Worm (Caenorhabditis elegans) whole organism, L3 larva: ENCODE data around the gene qua-1.

Experiments used
- ZK546.5 ChIP-seq: sonication (generic microtip); optimal IDR thresholded peaks from 2 replicates; lab custom pipeline; 2017; ENCODE audit warnings: missing biosample characterization, missing genetic modification characterization
- ama-1 ChIP-seq: fragments of 150-350 bp; optimal IDR thresholded peaks from 2 replicates; lab custom pipeline; 2018
- ceh-16 ChIP-seq: sonication (generic microtip); optimal IDR thresholded peaks from 2 replicates; lab custom pipeline; 2017; ENCODE audit warnings: missing biosample characterization, missing genetic modification characterization
- ceh-28 ChIP-seq: fragments of 150-350 bp; optimal IDR thresholded peaks from 2 replicates; lab custom pipeline; 2014; ENCODE audit warnings: missing biosample characterization, missing genetic modification reagents, missing genetic modification characterization
- ceh-82 ChIP-seq: fragments of 150-350 bp; optimal IDR thresholded peaks from 2 replicates; lab custom pipeline; 2014; ENCODE audit warnings: missing biosample characterization, missing genetic modification characterization
- ceh-9 ChIP-seq: sonication (generic microtip); optimal IDR thresholded peaks from 2 replicates; lab custom pipeline; 2018; ENCODE audit warnings: missing biosample characterization, missing genetic modification characterization
- daf-12 ChIP-seq: fragments of 150-350 bp; optimal IDR thresholded peaks from 2 replicates; lab custom pipeline; 2014; ENCODE audit warnings: missing biosample characterization, missing genetic modification reagents, missing genetic modification characterization
- egl-27 ChIP-seq: sonication (generic microtip); optimal IDR thresholded peaks from 4 replicates; lab custom pipeline; 2017; ENCODE audit warnings: missing biosample characterization, missing genetic modification reagents, missing genetic modification characterization
- egl-5 ChIP-seq: fragments of 150-350 bp; optimal IDR thresholded peaks from 2 replicates; lab custom pipeline; 2017; ENCODE audit warnings: missing biosample characterization, missing genetic modification reagents, missing genetic modification characterization, inconsistent platforms
- elt-1 ChIP-seq: fragments of 150-350 bp; optimal IDR thresholded peaks from 2 replicates; lab custom pipeline; 2014; ENCODE audit warnings: missing biosample characterization, missing genetic modification characterization
- fkh-10 ChIP-seq: sonication (generic microtip); optimal IDR thresholded peaks from 2 replicates; lab custom pipeline; 2017; ENCODE audit warnings: missing biosample characterization, missing genetic modification reagents, missing genetic modification characterization
- fkh-2 ChIP-seq: fragments of 150-350 bp; optimal IDR thresholded peaks from 2 replicates; lab custom pipeline; 2014; ENCODE audit warnings: missing biosample characterization, missing genetic modification reagents, missing genetic modification characterization
- hmg-11 ChIP-seq: sonication (generic microtip); optimal IDR thresholded peaks from 2 replicates; lab custom pipeline; 2016; ENCODE audit warnings: missing genetic modification characterization, missing compliant biosample characterization
- jun-1 ChIP-seq: fragments of 150-350 bp; optimal IDR thresholded peaks from 2 replicates; lab custom pipeline; 2014; ENCODE audit warnings: missing biosample characterization, missing genetic modification reagents, missing genetic modification characterization
- lin-39 ChIP-seq: fragments of 150-350 bp; optimal IDR thresholded peaks from 2 replicates; lab custom pipeline; 2018; ENCODE audit warnings: missing biosample characterization, missing genetic modification reagents, missing genetic modification characterization
- lsy-12 ChIP-seq: sonication (generic microtip); optimal IDR thresholded peaks from 2 replicates; lab custom pipeline; 2016; ENCODE audit warnings: mild to moderate bottlenecking, missing genetic modification characterization, missing compliant biosample characterization
- mdl-1 ChIP-seq: fragments of 150-350 bp; optimal IDR thresholded peaks from 2 replicates; lab custom pipeline; 2014; ENCODE audit warnings: missing biosample characterization, missing genetic modification characterization
- mml-1 ChIP-seq: fragments of 150-350 bp; sonication (generic microtip); optimal IDR thresholded peaks from 3 replicates; lab custom pipeline; 2014; ENCODE audit warnings: missing biosample characterization, missing genetic modification characterization
- nfya-1 ChIP-seq: sonication (generic microtip); optimal IDR thresholded peaks from 2 replicates; lab custom pipeline; 2017; ENCODE audit warnings: missing genetic modification characterization, mild to moderate bottlenecking, missing compliant biosample characterization, antibody characterized with exemption, moderate library complexity; ENCODE audit not compliant: insufficient read depth
- nhr-12 ChIP-seq: fragments of 150-350 bp; optimal IDR thresholded peaks from 2 replicates; lab custom pipeline; 2014; ENCODE audit warnings: missing biosample characterization, missing genetic modification characterization
- nhr-23 ChIP-seq: fragments of 150-350 bp; optimal IDR thresholded peaks from 2 replicates; lab custom pipeline; 2014; ENCODE audit warnings: missing biosample characterization, missing genetic modification reagents, missing genetic modification characterization
- nhr-237 ChIP-seq: fragments of 150-350 bp; optimal IDR thresholded peaks from 2 replicates; lab custom pipeline; 2014; ENCODE audit warnings: missing biosample characterization, missing genetic modification characterization
- nhr-25 ChIP-seq: sonication (generic microtip); optimal IDR thresholded peaks from 2 replicates; lab custom pipeline; 2017; ENCODE audit warnings: missing biosample characterization, missing genetic modification characterization
- nhr-28 ChIP-seq: fragments of 150-350 bp; optimal IDR thresholded peaks from 2 replicates; lab custom pipeline; 2014; ENCODE audit warnings: missing biosample characterization, missing genetic modification characterization
- nhr-43 ChIP-seq: sonication (generic microtip); optimal IDR thresholded peaks from 2 replicates; lab custom pipeline; 2016; ENCODE audit warnings: mild to moderate bottlenecking, missing genetic modification characterization, missing compliant biosample characterization; ENCODE audit not compliant: poor library complexity, severe bottlenecking
- nhr-76 ChIP-seq: fragments of 150-350 bp; sonication (generic microtip); optimal IDR thresholded peaks from 5 replicates; lab custom pipeline; 2014; ENCODE audit warnings: missing biosample characterization, missing genetic modification characterization
- pha-4 ChIP-seq: fragments of 150-350 bp; optimal IDR thresholded peaks from 2 replicates; lab custom pipeline; 2014; ENCODE audit warnings: missing biosample characterization, missing genetic modification reagents, missing genetic modification characterization
- pqm-1 ChIP-seq: fragments of 150-350 bp; optimal IDR thresholded peaks from 2 replicates; lab custom pipeline; 2017; ENCODE audit warnings: missing biosample characterization, missing genetic modification characterization, inconsistent platforms
- sea-2 ChIP-seq: fragments of 150-350 bp; sonication (generic microtip); optimal IDR thresholded peaks from 4 replicates; lab custom pipeline; 2014; ENCODE audit warnings: missing biosample characterization, missing genetic modification reagents, missing genetic modification characterization
- skn-1 ChIP-seq: fragments of 150-350 bp; optimal IDR thresholded peaks from 2 replicates; lab custom pipeline; 2014; ENCODE audit warnings: missing biosample characterization, missing genetic modification characterization
- snpc-4 ChIP-seq: fragments of 150-350 bp; optimal IDR thresholded peaks from 2 replicates; lab custom pipeline; 2014; ENCODE audit warnings: missing biosample characterization, missing genetic modification characterization
- unc-39 ChIP-seq: sonication (generic microtip); optimal IDR thresholded peaks from 4 replicates; lab custom pipeline; 2017; ENCODE audit warnings: missing biosample characterization, missing genetic modification characterization
- unc-62 ChIP-seq: fragments of 150-350 bp; sonication (generic microtip); optimal IDR thresholded peaks from 4 replicates; lab custom pipeline; 2014; ENCODE audit warnings: missing biosample characterization, missing genetic modification reagents, missing genetic modification characterization
- zag-1 ChIP-seq: fragments of 150-350 bp; optimal IDR thresholded peaks from 2 replicates; lab custom pipeline; 2014; ENCODE audit warnings: missing biosample characterization, missing genetic modification characterization
- ztf-11 ChIP-seq: fragments of 150-350 bp; optimal IDR thresholded peaks from 2 replicates; lab custom pipeline; 2014; ENCODE audit warnings: missing biosample characterization, missing genetic modification characterization

Gene qua-1

DNA sequence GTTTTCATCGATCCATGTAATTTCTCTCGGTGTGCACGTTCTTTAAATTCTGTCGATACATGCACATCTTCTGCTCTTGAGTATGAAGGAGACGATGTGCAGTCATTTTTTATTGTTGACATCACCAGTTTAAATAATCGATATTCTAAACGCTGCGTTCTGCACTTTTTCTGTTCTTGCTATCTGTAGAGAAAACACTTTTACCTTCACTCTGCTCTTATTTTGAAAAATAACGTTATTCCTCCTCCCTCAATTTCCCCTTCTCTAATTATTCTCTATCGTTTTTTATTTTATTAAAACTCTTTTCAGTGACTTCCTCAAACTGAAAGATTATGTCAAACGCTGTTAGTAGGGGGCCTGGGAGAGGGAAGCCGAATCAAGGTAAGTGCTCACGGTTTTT is 18.3 kb downstream of the qua-1 start, which contains the start of gene ifg-1:
Gene ifg-1 (plus strand): TSS at position 301 of the 400 bp plus-strand sequence.
- TF ChIP-seq ceh-9 (no peak), daf-12 (tag; lab: Kevin White, UChicago) (no peak), unc-39 (tag; lab: Kevin White, UChicago) (no peak)

DNA sequence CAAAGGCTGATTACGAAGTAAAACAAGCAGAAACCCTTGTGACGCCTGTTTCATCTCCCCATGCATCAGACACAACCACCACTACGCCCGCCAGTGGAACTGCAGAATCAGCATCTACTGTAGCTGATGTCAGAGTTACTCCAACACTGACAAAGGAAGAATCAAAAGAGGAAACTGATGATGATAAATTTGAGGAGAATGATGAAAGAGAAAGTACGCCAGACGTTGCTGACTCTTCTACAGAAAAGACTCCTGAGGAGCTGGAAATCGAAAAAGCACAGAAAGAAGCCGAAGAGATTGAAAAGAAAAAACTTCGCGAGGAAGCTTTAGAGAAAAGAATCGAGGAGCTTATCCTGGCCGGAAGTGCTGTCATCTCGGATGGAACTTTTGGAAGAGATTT is 19.7 kb downstream of the qua-1 start:
- no peak for TF ChIP-seq egl-5 (tag; lab: Kevin White, UChicago)
- TF ChIP-seq ceh-9 = no peak
- no peak for TF ChIP-seq ama-1
- no peak for TF ChIP-seq hmg-11 (tag; lab: Kevin White, UChicago)
- no peak for TF ChIP-seq sea-2 (GFP tag; lab: Kevin White, UChicago)
- TF ChIP-seq nhr-12 (tag; lab: Kevin White, UChicago) = no peak
- TF ChIP-seq fkh-10 = no peak
- no peak for TF ChIP-seq jun-1
- TF ChIP-seq ztf-11 = no peak

DNA sequence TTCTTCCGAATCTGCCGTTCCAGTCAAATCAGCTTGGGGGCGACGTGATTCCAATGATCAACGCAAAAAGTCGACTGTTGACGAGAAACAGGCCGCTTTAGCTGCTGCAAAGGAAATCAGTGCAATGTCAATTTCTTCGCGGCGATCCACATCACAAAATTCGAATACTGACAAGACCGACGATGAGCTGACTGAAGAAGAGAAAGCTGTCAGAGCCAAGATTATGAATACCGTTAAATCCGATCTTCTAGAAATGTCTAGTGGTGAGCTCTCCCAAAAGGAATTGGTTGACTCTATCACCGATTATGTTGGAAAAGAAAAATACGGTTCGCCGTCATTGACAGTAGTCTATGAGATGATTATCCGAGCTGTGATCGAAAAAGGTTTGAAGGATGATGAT is 21.7 kb downstream of the qua-1 start:
- TF ChIP-seq nhr-12 (tag; lab: Kevin White, UChicago) = no peak
- no peak for TF ChIP-seq mml-1 (tag; lab: Kevin White, UChicago)
- no peak for TF ChIP-seq ZK546.5 (tag; lab: Kevin White, UChicago)
- no peak for TF ChIP-seq lsy-12 (tag; lab: Kevin White, UChicago)
- no peak for TF ChIP-seq nhr-76 (tag; lab: Kevin White, UChicago)
- no peak for TF ChIP-seq egl-5 (tag; lab: Kevin White, UChicago)
- TF ChIP-seq nhr-28 = no peak
- no peak for TF ChIP-seq nhr-23 (tag; lab: Kevin White, UChicago)
- TF ChIP-seq unc-62 (GFP tag; lab: Kevin White, UChicago) = no peak
- TF ChIP-seq nhr-237 (tag; lab: Kevin White, UChicago) = no peak
- no peak for TF ChIP-seq ztf-11
- TF ChIP-seq ceh-28 (tag; lab: Kevin White, UChicago) = no peak

DNA sequence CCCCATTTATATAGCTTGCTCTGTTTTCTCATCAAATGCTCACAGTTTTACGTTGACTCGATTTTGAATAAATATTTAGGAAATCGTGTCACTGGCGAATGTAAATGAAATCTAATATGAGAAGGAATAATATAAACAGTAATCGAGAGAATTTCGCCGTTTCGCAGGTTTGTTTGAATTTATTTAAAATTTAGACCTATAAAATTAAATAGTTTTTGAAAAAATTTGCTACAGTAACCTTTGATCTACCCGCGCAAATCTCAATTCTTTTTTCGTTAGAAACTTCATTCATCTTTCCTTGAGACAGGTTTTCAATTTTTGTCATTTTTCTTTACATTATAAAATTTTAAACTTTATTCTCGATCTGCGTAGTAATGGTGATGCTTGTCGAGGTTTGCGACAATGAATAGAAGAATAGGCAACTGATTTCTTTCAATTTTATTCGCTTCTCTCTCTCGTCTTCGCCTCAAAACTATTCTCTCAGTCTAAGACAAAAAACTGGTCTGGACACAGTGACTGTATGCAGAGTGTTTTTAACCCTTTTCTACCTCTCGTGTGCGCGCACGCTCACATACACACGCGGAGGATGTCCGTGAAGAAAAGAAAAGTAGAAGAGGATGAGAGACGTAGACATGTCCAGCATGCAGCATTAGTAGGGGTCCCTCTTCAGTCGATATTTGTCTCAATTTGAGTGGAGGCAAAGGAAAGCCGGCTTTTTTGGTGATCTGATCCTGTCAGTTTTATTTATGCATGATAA is 23.9 kb downstream of the qua-1 start, which contains the start of gene dab-1:
Gene dab-1 (plus strand): TSS at position 78 of the 757 bp plus-strand sequence.
- no peak for TF ChIP-seq egl-27 (tag; lab: Kevin White, UChicago)
- peak; percentile 31 for TF ChIP-seq ama-1
- TF ChIP-seq egl-5 (tag; lab: Kevin White, UChicago) = no peak
- peak; percentile 40 for TF ChIP-seq nhr-23 (tag; lab: Kevin White, UChicago)
- peak; percentile 4 for TF ChIP-seq pha-4 (tag; lab: Kevin White, UChicago)
- no peak for TF ChIP-seq fkh-2 (tag; lab: Kevin White, UChicago)
- no peak for TF ChIP-seq lsy-12 (tag; lab: Kevin White, UChicago)
- TF ChIP-seq hmg-11 (tag; lab: Kevin White, UChicago) = peak; percentile 50
- peak; percentile 1 for TF ChIP-seq nfya-1 (tag; lab: Kevin White, UChicago)
- no peak for TF ChIP-seq skn-1 (tag; lab: Kevin White, UChicago)
- peak; percentile 88 for TF ChIP-seq nhr-25 (tag; lab: Kevin White, UChicago)
- TF ChIP-seq mdl-1 = peak; percentile 15
- TF ChIP-seq nhr-76 (tag; lab: Kevin White, UChicago) = no peak
- TF ChIP-seq snpc-4 (tag; lab: Kevin White, UChicago) = peak; percentile 8
- no peak for TF ChIP-seq zag-1 (tag; lab: Kevin White, UChicago)

DNA sequence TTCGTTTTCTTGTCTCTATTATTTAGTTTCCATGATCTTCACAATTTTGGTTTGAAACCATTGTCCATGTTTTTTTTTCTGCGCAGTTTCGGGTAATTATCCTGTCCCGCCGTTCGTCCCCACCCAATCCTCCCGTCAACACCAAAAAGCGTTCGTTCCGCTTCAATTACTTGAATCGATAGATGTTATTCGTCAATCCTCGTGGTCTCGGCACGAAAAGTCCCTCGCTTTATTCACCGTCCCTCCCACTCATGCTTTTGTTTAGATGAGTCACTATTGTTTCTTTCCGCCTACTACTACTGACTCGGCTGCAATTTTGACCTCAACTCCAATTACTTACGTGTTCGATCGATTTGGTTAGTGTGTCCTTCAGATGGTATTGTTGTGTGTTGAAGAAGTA is 24.8 kb downstream of the qua-1 start:
- TF ChIP-seq nhr-43 (tag; lab: Kevin White, UChicago) (no peak), nhr-25 (tag; lab: Kevin White, UChicago) (peak; percentile 43)

DNA sequence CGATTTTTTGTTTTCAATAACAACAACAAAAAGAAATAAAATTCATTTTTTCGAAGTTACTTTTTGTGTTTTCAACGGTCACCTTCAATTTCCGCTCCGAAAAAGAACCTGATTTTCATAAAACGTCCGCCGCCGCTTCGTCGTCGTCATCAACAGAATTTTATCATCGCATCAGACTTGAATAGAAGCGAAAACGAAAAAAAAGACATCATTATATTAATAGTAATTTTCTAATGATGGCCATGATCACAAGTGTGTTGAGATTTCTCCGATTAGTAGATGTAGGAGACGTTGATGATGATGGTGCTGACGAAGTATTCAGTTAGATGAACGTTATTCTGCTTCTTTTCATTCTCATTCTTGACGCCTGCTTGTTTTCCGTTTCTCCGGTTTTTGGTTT is 25.3 kb downstream of the qua-1 start:
- TF ChIP-seq mml-1 (tag; lab: Kevin White, UChicago) (no peak), mdl-1 (no peak), unc-62 (GFP tag; lab: Kevin White, UChicago) (no peak), nhr-12 (tag; lab: Kevin White, UChicago) (no peak), egl-5 (tag; lab: Kevin White, UChicago) (no peak), nfya-1 (tag; lab: Kevin White, UChicago) (no peak), lin-39 (tag; lab: Kevin White, UChicago) (no peak), ceh-82 (tag; lab: Kevin White, UChicago) (no peak), ZK546.5 (tag; lab: Kevin White, UChicago) (no peak), daf-12 (tag; lab: Kevin White, UChicago) (no peak), fkh-2 (tag; lab: Kevin White, UChicago) (no peak), pqm-1 (tag; lab: Kevin White, UChicago) (no peak), nhr-28 (no peak), snpc-4 (tag; lab: Kevin White, UChicago) (no peak), ceh-16 (tag; lab: Kevin White, UChicago) (no peak), nhr-43 (tag; lab: Kevin White, UChicago) (no peak), ceh-9 (no peak), egl-27 (tag; lab: Kevin White, UChicago) (no peak), elt-1 (tag; lab: Kevin White, UChicago) (no peak), nhr-25 (tag; lab: Kevin White, UChicago) (no peak)
- TF ChIP-seq, all 47 proteins: peak for 0
